Worm (Caenorhabditis elegans): Measurements from ENCODE around the gene C15H11.11.

DNA sequence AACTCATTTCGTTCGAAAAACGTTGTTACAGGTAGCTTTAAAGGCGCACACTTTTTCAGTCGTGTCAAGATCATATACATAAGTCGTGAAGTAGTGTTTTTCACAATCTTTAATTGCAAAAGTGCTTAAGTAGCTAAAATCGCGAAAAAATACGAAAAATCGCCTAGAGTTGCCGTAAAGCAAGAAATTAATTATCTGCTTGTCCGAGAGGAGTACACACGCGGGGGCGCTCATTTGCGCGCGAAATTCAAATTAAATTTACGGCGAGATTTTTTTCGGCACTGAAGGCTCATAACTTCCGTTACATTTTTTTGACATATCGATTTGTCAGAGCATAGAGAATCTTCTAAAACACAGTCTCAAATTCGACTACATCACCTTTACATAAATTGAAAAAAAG is 44.8 kb downstream of the C15H11.11 start:
- TF ChIP-seq ham-2 (GFP tag; optimal IDR thresholded peaks at IDR 0.05) (no peak), hlh-1 (tag; optimal IDR thresholded peaks at IDR 0.05) (no peak), nhr-2 (tag; optimal IDR thresholded peaks at IDR 0.05) (no peak), elt-3 (tag; optimal IDR thresholded peaks at IDR 0.05) (no peak), nhr-76 (tag; optimal IDR thresholded peaks at IDR 0.05) (no peak)

All from whole organism, mixed stage, embryonic.